Worm (Caenorhabditis elegans): Measurements from ENCODE around the gene srt-15.

The srt-15 gene

ce11 chrV:3040930-3041329, 21.0 kb downstream of the srt-15 start:
- no peak for TF ChIP-seq lin-13 (tag; optimal IDR thresholded peaks at IDR 0.05)
- TF ChIP-seq snpc-4 (tag; optimal IDR thresholded peaks at IDR 0.05), result no peak
- TF ChIP-seq nhr-76 (tag; optimal IDR thresholded peaks at IDR 0.05), result no peak
- TF ChIP-seq sem-2 (GFP tag; optimal IDR thresholded peaks at IDR 0.05), result no peak

ce11 chrV:3039282-3039681, 22.7 kb downstream of the srt-15 start, which contains the start of gene chpf-2:
Gene chpf-2, minus strand, starts transcription at chrV:3039382.
- TF ChIP-seq unc-39 (tag; optimal IDR thresholded peaks at IDR 0.05) (no peak), mab-5 (tag; optimal IDR thresholded peaks at IDR 0.05) (no peak), nhr-237 (tag; optimal IDR thresholded peaks at IDR 0.05) (no peak), M03D4.4 (tag; optimal IDR thresholded peaks at IDR 0.05) (no peak), snpc-4 (tag; optimal IDR thresholded peaks at IDR 0.05) (no peak), ces-1 (GFP tag; optimal IDR thresholded peaks at IDR 0.05) (no peak), ztf-11 (tag; optimal IDR thresholded peaks at IDR 0.05) (no peak), nhr-12 (tag; optimal IDR thresholded peaks at IDR 0.05) (no peak), cnd-1 (tag; optimal IDR thresholded peaks at IDR 0.05) (no peak), nhr-2 (tag; optimal IDR thresholded peaks at IDR 0.05) (no peak), nhr-28 (tag; optimal IDR thresholded peaks at IDR 0.05) (no peak), unc-62 (GFP tag; optimal IDR thresholded peaks at IDR 0.05) (no peak), flh-1 (GFP tag; optimal IDR thresholded peaks at IDR 0.05) (no peak), ceh-83 (GFP tag; optimal IDR thresholded peaks at IDR 0.05) (no peak), unc-120 (tag; optimal IDR thresholded peaks at IDR 0.05; ENCODE audit: poor library complexity, severe bottlenecking) (no peak), tbx-8 (GFP tag; optimal IDR thresholded peaks at IDR 0.05) (no peak), pha-4 (tag; optimal IDR thresholded peaks at IDR 0.05) (no peak), lsy-2 (tag; optimal IDR thresholded peaks at IDR 0.05) (no peak), zip-8 (tag; optimal IDR thresholded peaks at IDR 0.05) (no peak), elt-3 (tag; optimal IDR thresholded peaks at IDR 0.05) (no peak)

ce11 chrV:3038058-3038457, 23.9 kb downstream of the srt-15 start:
- no peak for TF ChIP-seq unc-39 (tag; optimal IDR thresholded peaks at IDR 0.05)
- no peak for TF ChIP-seq blmp-1 (tag; optimal IDR thresholded peaks at IDR 0.05)
- TF ChIP-seq hlh-1 (tag; optimal IDR thresholded peaks at IDR 0.05), result no peak
- no peak for TF ChIP-seq ham-2 (GFP tag; optimal IDR thresholded peaks at IDR 0.05)
- TF ChIP-seq unc-62 (GFP tag; optimal IDR thresholded peaks at IDR 0.05), result no peak
- TF ChIP-seq nhr-12 (tag; optimal IDR thresholded peaks at IDR 0.05), result no peak
- no peak for TF ChIP-seq sem-2 (GFP tag; optimal IDR thresholded peaks at IDR 0.05)
- TF ChIP-seq nhr-76 (tag; optimal IDR thresholded peaks at IDR 0.05), result no peak
- TF ChIP-seq mep-1 (tag; optimal IDR thresholded peaks at IDR 0.05), result no peak
- no peak for TF ChIP-seq ceh-39 (tag; optimal IDR thresholded peaks at IDR 0.05)
- TF ChIP-seq mab-5 (tag; optimal IDR thresholded peaks at IDR 0.05), result no peak
- TF ChIP-seq cnd-1 (tag; optimal IDR thresholded peaks at IDR 0.05), result no peak
- no peak for TF ChIP-seq nhr-2 (tag; optimal IDR thresholded peaks at IDR 0.05)
- TF ChIP-seq ztf-11 (tag; optimal IDR thresholded peaks at IDR 0.05), result no peak
- no peak for TF ChIP-seq tbx-8 (GFP tag; optimal IDR thresholded peaks at IDR 0.05)
- TF ChIP-seq snpc-4 (tag; optimal IDR thresholded peaks at IDR 0.05), result no peak
- TF ChIP-seq nhr-237 (tag; optimal IDR thresholded peaks at IDR 0.05), result no peak
- no peak for TF ChIP-seq pha-4 (tag; optimal IDR thresholded peaks at IDR 0.05)

- no peak for TF ChIP-seq lin-32 (GFP tag; optimal IDR thresholded peaks at IDR 0.05)
- no peak for TF ChIP-seq sptf-1 (tag; optimal IDR thresholded peaks at IDR 0.05)
- no peak for TF ChIP-seq unc-62 (GFP tag; optimal IDR thresholded peaks at IDR 0.05)
- TF ChIP-seq ztf-11 (tag; optimal IDR thresholded peaks at IDR 0.05), result no peak
- no peak for TF ChIP-seq elt-3 (tag; optimal IDR thresholded peaks at IDR 0.05)
- no peak for TF ChIP-seq ceh-39 (tag; optimal IDR thresholded peaks at IDR 0.05)
Measured at ce11 chrV:3034236-3034635, 27.7 kb downstream of the srt-15 start, which contains the start of gene srw-8. Gene srw-8, minus strand, starts transcription at chrV:3034336.

- TF ChIP-seq flh-1 (GFP tag; optimal IDR thresholded peaks at IDR 0.05) (no peak), snpc-4 (tag; optimal IDR thresholded peaks at IDR 0.05) (no peak), sem-2 (GFP tag; optimal IDR thresholded peaks at IDR 0.05) (no peak), ceh-43 (GFP tag; optimal IDR thresholded peaks at IDR 0.05) (no peak), unc-120 (tag; optimal IDR thresholded peaks at IDR 0.05; ENCODE audit: poor library complexity, severe bottlenecking) (no peak), ceh-83 (GFP tag; optimal IDR thresholded peaks at IDR 0.05) (no peak), ham-2 (GFP tag; optimal IDR thresholded peaks at IDR 0.05) (no peak), unc-62 (GFP tag; optimal IDR thresholded peaks at IDR 0.05) (no peak), pha-4 (tag; optimal IDR thresholded peaks at IDR 0.05) (no peak), drap-1 (GFP tag; optimal IDR thresholded peaks at IDR 0.05) (no peak), nhr-12 (tag; optimal IDR thresholded peaks at IDR 0.05) (no peak), mab-5 (tag; optimal IDR thresholded peaks at IDR 0.05) (no peak), mls-2 (tag; optimal IDR thresholded peaks at IDR 0.05) (no peak), lsy-2 (tag; optimal IDR thresholded peaks at IDR 0.05) (no peak)
Measured at ce11 chrV:3032343-3032742, 29.6 kb downstream of the srt-15 start, which contains the start of gene irld-38. Gene irld-38, minus strand, starts transcription at chrV:3032443.

Measured in whole organism, mixed stage, embryonic.